Fruit fly (Drosophila melanogaster): Measurements from ENCODE around the gene mRpL2.

mRpL2 gene

dm6 chr3L:11096195-11096908 lies 24.3 kb upstream of the mRpL2 start, which contains the start of the genes CG46439, Iyd and CG33947 (continued):
- no peak for TF ChIP-seq Ptx1 (GFP tag; IDR thresholded peaks at IDR 0.05)
- TF ChIP-seq Tbp (GFP tag; optimal IDR thresholded peaks at IDR 0.05): no peak
- no peak for TF ChIP-seq bbx (GFP tag; IDR thresholded peaks at IDR 0.05; ENCODE audit: partially characterized antibody)
- TF ChIP-seq CG18262 (tag; optimal IDR thresholded peaks at IDR 0.05): no peak
- TF ChIP-seq CG33557 (GFP tag; optimal IDR thresholded peaks at IDR 0.05): no peak
- TF ChIP-seq fu2 (GFP tag; optimal IDR thresholded peaks at IDR 0.05): no peak
- TF ChIP-seq sug (tag; optimal IDR thresholded peaks at IDR 0.05): peak; percentile 11
- TF ChIP-seq H15 (GFP tag; IDR thresholded peaks at IDR 0.05): no peak
- no peak for TF ChIP-seq CG2875 (GFP tag; optimal IDR thresholded peaks at IDR 0.05)
- no peak for TF ChIP-seq Gsc (GFP tag; IDR thresholded peaks at IDR 0.05)
- no peak for TF ChIP-seq ATbp (GFP tag; optimal IDR thresholded peaks at IDR 0.05)
- no peak for TF ChIP-seq bcd (GFP tag; optimal IDR thresholded peaks at IDR 0.05)
- no peak for TF ChIP-seq amos (GFP tag; IDR thresholded peaks at IDR 0.05; ENCODE audit: partially characterized antibody)
- no peak for TF ChIP-seq mld (GFP tag; IDR thresholded peaks at IDR 0.05; ENCODE audit: partially characterized antibody)
- TF ChIP-seq CG33213 (GFP tag; optimal IDR thresholded peaks at IDR 0.05): no peak
- TF ChIP-seq Nf-YB (GFP tag; optimal IDR thresholded peaks at IDR 0.05): no peak
- TF ChIP-seq Sin3A (optimal IDR thresholded peaks at IDR 0.05): no peak
- peak in 1 of 2 experiments; percentile 12 for TF ChIP-seq Hr51 (GFP tag; optimal IDR thresholded peaks at IDR 0.05)
- no peak for TF ChIP-seq aop (GFP tag; IDR thresholded peaks at IDR 0.05)
- TF ChIP-seq Antp (GFP tag; optimal IDR thresholded peaks at IDR 0.05): no peak
- no peak for TF ChIP-seq nmo (GFP tag; optimal IDR thresholded peaks at IDR 0.05)
- TF ChIP-seq CG4854 (GFP tag; optimal IDR thresholded peaks at IDR 0.05): no peak
- no peak for TF ChIP-seq vfl (GFP tag; optimal IDR thresholded peaks at IDR 0.05)
- no peak for TF ChIP-seq CG4282 (GFP tag; optimal IDR thresholded peaks at IDR 0.05)
- TF ChIP-seq gfzf (GFP tag; optimal IDR thresholded peaks at IDR 0.05): no peak
- TF ChIP-seq CG18011 (GFP tag; optimal IDR thresholded peaks at IDR 0.05): no peak
- TF ChIP-seq chm (GFP tag; IDR thresholded peaks at IDR 0.05): no peak; the same call in 1 of the 2 replicates
- TF ChIP-seq ap (GFP tag; IDR thresholded peaks at IDR 0.05): no peak
- TF ChIP-seq Pdp1 (GFP tag; optimal IDR thresholded peaks at IDR 0.05): peak in 1 of 2 experiments; percentile 87
- TF ChIP-seq jing (GFP tag; optimal IDR thresholded peaks at IDR 0.05): no peak
- no peak for TF ChIP-seq croc (GFP tag; conservative IDR thresholded peaks at IDR 0.05)
- TF ChIP-seq zen (tag; optimal IDR thresholded peaks at IDR 0.05): no peak
- TF ChIP-seq Hr3 (GFP tag; optimal IDR thresholded peaks at IDR 0.05): no peak
- TF ChIP-seq yki (optimal IDR thresholded peaks at IDR 0.05): peak; percentile 52
- no peak for TF ChIP-seq sob (GFP tag; IDR thresholded peaks at IDR 0.05)
- peak; percentile 29 for TF ChIP-seq CG17829 (tag; optimal IDR thresholded peaks at IDR 0.05)
- no peak for TF ChIP-seq bowl (GFP tag; IDR thresholded peaks at IDR 0.05)
- TF ChIP-seq CG3281 (GFP tag; optimal IDR thresholded peaks at IDR 0.05): no peak
- TF ChIP-seq rib (GFP tag; IDR thresholded peaks at IDR 0.05): 0 out of 2 replicates have a peak, but pooled peaks have one; percentile 26
- no peak for TF ChIP-seq maf-S (GFP tag; optimal IDR thresholded peaks at IDR 0.05)
- no peak for TF ChIP-seq hkb (optimal IDR thresholded peaks at IDR 0.05)
- TF ChIP-seq hkb (GFP tag; IDR thresholded peaks at IDR 0.05): peak; percentile 37; the same call in 1 of the 2 replicates
- no peak for TF ChIP-seq CG9876 (GFP tag; optimal IDR thresholded peaks at IDR 0.05)
- no peak for TF ChIP-seq CG12744 (GFP tag; optimal IDR thresholded peaks at IDR 0.05)
- no peak for TF ChIP-seq Dip2 (GFP tag; IDR thresholded peaks at IDR 0.05)
- TF ChIP-seq CG2889 (GFP tag; IDR thresholded peaks at IDR 0.05): no peak
- TF ChIP-seq gce (GFP tag; IDR thresholded peaks at IDR 0.05): 0 out of 3 replicates have a peak, but pooled peaks have one; percentile 41
- no peak for TF ChIP-seq ab (GFP tag; optimal IDR thresholded peaks at IDR 0.05)
- TF ChIP-seq CG7786 (GFP tag; optimal IDR thresholded peaks at IDR 0.05): no peak
- TF ChIP-seq Aef1 (GFP tag; IDR thresholded peaks at IDR 0.05): no peak
- TF ChIP-seq H2.0 (GFP tag; IDR thresholded peaks at IDR 0.05): no peak

Measured in whole organism, embryonic.